Fruit fly (Drosophila melanogaster) whole organism, embryonic: ENCODE results near the gene kirre.

Source experiments
- Atf3 ChIP-seq: fragments of 200-800 bp; sonication (Bioruptor generic); optimal IDR thresholded peaks from 3 replicates; lab custom pipeline; 2016; ENCODE audit warnings: missing biosample characterization, missing genetic modification characterization
- CG10959 ChIP-seq: fragments of 200-800 bp; sonication (Bioruptor generic); IDR thresholded peaks from 2 replicates; pipeline ENCODE4 v1.3.6; 2022; ENCODE audit warnings: missing biosample characterization, missing genetic modification characterization
- CG11398 ChIP-seq: fragments of 200-800 bp; sonication (Bioruptor generic); optimal IDR thresholded peaks from 2 replicates; lab custom pipeline; 2016; ENCODE audit warnings: missing biosample characterization, missing genetic modification characterization
- CG13296 ChIP-seq: fragments of 200-800 bp; sonication (Bioruptor generic); optimal IDR thresholded peaks from 3 replicates; lab custom pipeline; 2018; ENCODE audit warnings: missing biosample characterization, mild to moderate bottlenecking, missing genetic modification characterization
- CG15269 ChIP-seq: fragments of 200-800 bp; sonication (Bioruptor generic); optimal IDR thresholded peaks from 2 replicates; lab custom pipeline; 2018; ENCODE audit warnings: missing biosample characterization, mild to moderate bottlenecking, missing genetic modification characterization, moderate library complexity
- CG15696 ChIP-seq: fragments of 200-800 bp; sonication (Bioruptor generic); optimal IDR thresholded peaks from 2 replicates; lab custom pipeline; 2019; ENCODE audit warnings: missing biosample characterization, mild to moderate bottlenecking, missing genetic modification characterization, moderate library complexity
- CG1603 ChIP-seq: fragments of 200-800 bp; sonication (Bioruptor generic); optimal IDR thresholded peaks from 2 replicates; lab custom pipeline; 2019; ENCODE audit warnings: missing biosample characterization, mild to moderate bottlenecking, missing genetic modification characterization, moderate library complexity
- CG2712 ChIP-seq: fragments of 200-800 bp; optimal IDR thresholded peaks from 3 replicates; lab custom pipeline; 2019; ENCODE audit warnings: missing biosample characterization, mild to moderate bottlenecking, missing genetic modification characterization, moderate library complexity
- CG2889 ChIP-seq: fragments of 200-800 bp; sonication (Bioruptor generic); IDR thresholded peaks from 3 replicates; pipeline ENCODE4 v1.3.6; 2022; ENCODE audit warnings: missing biosample characterization, missing genetic modification characterization
- CG3847 ChIP-seq: fragments of 200-800 bp; sonication (Bioruptor generic); IDR thresholded peaks from 2 replicates; pipeline ENCODE4 v1.3.6; 2022; ENCODE audit warnings: missing biosample characterization, missing genetic modification characterization
- CG6175 ChIP-seq: fragments of 200-800 bp; sonication (Bioruptor generic); IDR thresholded peaks from 3 replicates; pipeline ENCODE4 v1.3.6; 2022; ENCODE audit warnings: missing biosample characterization, missing genetic modification characterization
- CG7357 ChIP-seq: fragments of 200-800 bp; sonication (Bioruptor generic); IDR thresholded peaks from 3 replicates; pipeline ENCODE4 v1.3.6; 2022; ENCODE audit warnings: missing biosample characterization, missing genetic modification characterization
- CG7987 ChIP-seq: fragments of 200-800 bp; sonication (Bioruptor generic); optimal IDR thresholded peaks from 2 replicates; lab custom pipeline; 2018; ENCODE audit warnings: missing biosample characterization, mild to moderate bottlenecking, missing genetic modification characterization, moderate library complexity
- E2f2 ChIP-seq: fragments of 200-800 bp; sonication (Bioruptor generic); IDR thresholded peaks from 2 replicates; pipeline ENCODE4 v1.3.6; 2022; ENCODE audit warnings: missing biosample characterization, missing genetic modification characterization
- Eip74EF ChIP-seq, 2 experiments: fragments of 200-800 bp in 1 of 2; fragments of >200 bp in 1 of 2; sonication (Bioruptor generic) in 1 of 2; optimal IDR thresholded peaks; 2 replicates each; lab custom pipeline; 2017 to 2019; ENCODE audit warnings: missing biosample characterization in 2 of 2, missing genetic modification characterization in 2 of 2, mild to moderate bottlenecking in 1 of 2, moderate library complexity in 1 of 2
- Ets65A ChIP-seq: fragments of 200-800 bp; sonication (Bioruptor generic); peaks from one replicate; lab custom pipeline; 2016; ENCODE audit warnings: missing biosample characterization, missing genetic modification characterization
- Fer2 ChIP-seq: fragments of 200-800 bp; sonication (Bioruptor generic); optimal IDR thresholded peaks from 2 replicates; lab custom pipeline; 2018; ENCODE audit warnings: missing biosample characterization, mild to moderate bottlenecking, missing genetic modification characterization, moderate library complexity
- Gug ChIP-seq: fragments of 200-800 bp; sonication (Bioruptor generic); IDR thresholded peaks from 4 replicates; pipeline ENCODE4 v1.3.6; 2022; ENCODE audit warnings: missing biosample characterization, missing genetic modification characterization
- H2.0 ChIP-seq: fragments of 200-800 bp; sonication (Bioruptor generic); IDR thresholded peaks from 2 replicates; pipeline ENCODE4 v1.3.6; 2022; ENCODE audit warnings: missing biosample characterization, missing genetic modification characterization
- Lim3 ChIP-seq: fragments of 200-800 bp; sonication (Bioruptor generic); IDR thresholded peaks from 2 replicates; pipeline ENCODE4 v1.3.6; 2022; ENCODE audit warnings: missing biosample characterization, missing genetic modification characterization
- Lpt ChIP-seq: fragments of >200 bp; optimal IDR thresholded peaks from 2 replicates; lab custom pipeline; 2018; ENCODE audit warnings: missing biosample characterization, missing genetic modification characterization
- Optix ChIP-seq: fragments of 200-800 bp; sonication (Bioruptor generic); IDR thresholded peaks from 3 replicates; pipeline ENCODE4 v1.3.6; 2022; ENCODE audit warnings: missing biosample characterization, missing genetic modification characterization
- Vsx1 ChIP-seq: fragments of 200-800 bp; sonication (Bioruptor generic); optimal IDR thresholded peaks from 2 replicates; lab custom pipeline; 2017; ENCODE audit warnings: missing biosample characterization, mild to moderate bottlenecking, missing genetic modification characterization, missing genetic modification reagents
- chinmo ChIP-seq: fragments of 200-800 bp; sonication (Bioruptor generic); IDR thresholded peaks from 4 replicates; pipeline ENCODE4 v1.3.6; 2022; ENCODE audit warnings: missing biosample characterization, missing genetic modification characterization; ENCODE audit not compliant: partially characterized antibody
- dmrt11E ChIP-seq: fragments of 200-800 bp; sonication (Bioruptor generic); optimal IDR thresholded peaks from 3 replicates; lab custom pipeline; 2018; ENCODE audit warnings: missing biosample characterization, mild to moderate bottlenecking, missing genetic modification characterization, moderate library complexity
- fd96Cb ChIP-seq: fragments of 200-800 bp; sonication (Bioruptor generic); optimal IDR thresholded peaks from 2 replicates; lab custom pipeline; 2018; ENCODE audit warnings: missing biosample characterization, mild to moderate bottlenecking, missing genetic modification characterization, moderate library complexity
- gce ChIP-seq: fragments of 200-800 bp; sonication (Bioruptor generic); IDR thresholded peaks from 3 replicates; pipeline ENCODE4 v1.3.6; 2022; ENCODE audit warnings: missing biosample characterization, missing genetic modification characterization
- gcm2 ChIP-seq: fragments of 200-800 bp; sonication (Bioruptor generic); optimal IDR thresholded peaks from 2 replicates; lab custom pipeline; 2016; ENCODE audit warnings: missing biosample characterization, missing genetic modification characterization
- grau ChIP-seq: fragments of 200-800 bp; optimal IDR thresholded peaks from 3 replicates; lab custom pipeline; 2019; ENCODE audit warnings: missing biosample characterization, mild to moderate bottlenecking, missing genetic modification characterization, moderate library complexity
- hbn ChIP-seq: fragments of 200-800 bp; sonication (Bioruptor generic); IDR thresholded peaks from 2 replicates; pipeline ENCODE4 v1.3.6; 2022; ENCODE audit warnings: missing biosample characterization, missing genetic modification characterization; ENCODE audit not compliant: partially characterized antibody
- ken ChIP-seq: fragments of 200-800 bp; sonication (Bioruptor generic); IDR thresholded peaks from 3 replicates; pipeline ENCODE4 v1.3.6; 2022; ENCODE audit warnings: missing biosample characterization, missing genetic modification characterization
- lab ChIP-seq: fragments of 200-800 bp; sonication (Bioruptor generic); optimal IDR thresholded peaks from 3 replicates; lab custom pipeline; 2017; ENCODE audit warnings: missing biosample characterization, missing genetic modification characterization, mild to moderate bottlenecking, moderate library complexity, missing genetic modification reagents
- lilli ChIP-seq: fragments of 200-800 bp; sonication (Bioruptor generic); optimal IDR thresholded peaks from 3 replicates; lab custom pipeline; 2016; ENCODE audit warnings: missing biosample characterization, missing genetic modification characterization
- mam ChIP-seq: fragments of 200-800 bp; sonication (Bioruptor generic); optimal IDR thresholded peaks from 3 replicates; lab custom pipeline; 2016; ENCODE audit warnings: missing biosample characterization, missing genetic modification characterization
- mld ChIP-seq: fragments of 200-800 bp; sonication (Bioruptor generic); IDR thresholded peaks from 3 replicates; pipeline ENCODE4 v1.3.6; 2022; ENCODE audit warnings: missing biosample characterization, missing genetic modification characterization; ENCODE audit not compliant: partially characterized antibody
- oc ChIP-seq: fragments of 200-800 bp; sonication (Bioruptor generic); optimal IDR thresholded peaks from 2 replicates; lab custom pipeline; 2018; ENCODE audit warnings: missing biosample characterization, mild to moderate bottlenecking, missing genetic modification characterization, moderate library complexity
- pan ChIP-seq, 4 experiments: fragments of >200 bp in 3 of 4; fragments of 200-800 bp in 1 of 4; sonication (Bioruptor generic) in 1 of 4; optimal IDR thresholded peaks in 3 of 4; IDR thresholded peaks in 1 of 4; 2 replicates each; pipeline versions ENCODE4 v1.3.6 to Lab custom; 2017 to 2022; ENCODE audit warnings: missing biosample characterization in 2 of 4, missing genetic modification characterization in 2 of 4, mixed read lengths in 1 of 4
- pita ChIP-seq: fragments of 200-800 bp; sonication (Bioruptor generic); optimal IDR thresholded peaks from 2 replicates; lab custom pipeline; 2017; ENCODE audit warnings: missing biosample characterization, mild to moderate bottlenecking, missing genetic modification characterization
- prd ChIP-seq, 3 experiments: fragments of >200 bp in 2 of 3; fragments of 200-800 bp in 1 of 3; sonication (Bioruptor generic) in 1 of 3; optimal IDR thresholded peaks in 2 of 3; IDR thresholded peaks in 1 of 3; 2 replicates in 2 of 3; 3 replicates in 1 of 3; pipeline versions ENCODE4 v1.3.6 to Lab custom; 2017 to 2022; ENCODE audit warnings: missing biosample characterization in 1 of 3, missing genetic modification characterization in 1 of 3
- rib ChIP-seq: fragments of 200-800 bp; sonication (Bioruptor generic); IDR thresholded peaks from 2 replicates; pipeline ENCODE4 v1.3.6; 2022; ENCODE audit warnings: missing biosample characterization, missing genetic modification characterization
- sc ChIP-seq, 3 experiments: fragments of >200 bp in 2 of 3; fragments of 200-800 bp in 1 of 3; sonication (Bioruptor generic) in 1 of 3; optimal IDR thresholded peaks; 2 replicates in 2 of 3; 3 replicates in 1 of 3; lab custom pipeline; 2017; ENCODE audit warnings: mild to moderate bottlenecking in 1 of 3, missing biosample characterization in 1 of 3, missing genetic modification characterization in 1 of 3, missing genetic modification reagents in 1 of 3
- sd ChIP-seq: fragments of 200-800 bp; sonication (Bioruptor generic); optimal IDR thresholded peaks from 3 replicates; lab custom pipeline; 2018; ENCODE audit warnings: missing biosample characterization, mild to moderate bottlenecking, missing genetic modification characterization, moderate library complexity
- slbo ChIP-seq: fragments of 200-800 bp; sonication (Bioruptor generic); IDR thresholded peaks from 2 replicates; pipeline ENCODE4 v1.3.6; 2022; ENCODE audit warnings: missing biosample characterization, missing genetic modification characterization
- slou ChIP-seq: fragments of 200-800 bp; sonication (Bioruptor generic); optimal IDR thresholded peaks from 3 replicates; lab custom pipeline; 2016; ENCODE audit warnings: missing biosample characterization, missing genetic modification characterization
- sug ChIP-seq: fragments of 200-800 bp; optimal IDR thresholded peaks from 2 replicates; lab custom pipeline; 2019; ENCODE audit warnings: missing biosample characterization, mild to moderate bottlenecking, missing genetic modification characterization, moderate library complexity
- unpg ChIP-seq: fragments of 200-800 bp; sonication (Bioruptor generic); optimal IDR thresholded peaks from 3 replicates; lab custom pipeline; 2018; ENCODE audit warnings: missing biosample characterization, mild to moderate bottlenecking, missing genetic modification characterization, moderate library complexity
- vnd ChIP-seq: fragments of 200-800 bp; sonication (Bioruptor generic); IDR thresholded peaks from 3 replicates; pipeline ENCODE4 v1.3.6; 2022; ENCODE audit warnings: missing biosample characterization, missing genetic modification characterization; ENCODE audit not compliant: partially characterized antibody

Gene kirre

dm6 chrX:3157048-3157703, 417.0 kb downstream of the kirre start (continued):
- TF ChIP-seq prd (optimal IDR thresholded peaks at IDR 0.05; lab: Kevin White, UChicago), result no peak
- peak; percentile 26; the same call in 1 of the 3 replicates for TF ChIP-seq prd (GFP tag; IDR thresholded peaks at IDR 0.05; lab: Robert Waterston, UW)
- TF ChIP-seq hbn (GFP tag; lab: Robert Waterston, UW), result no peak
- TF ChIP-seq pita, result no peak
- no peak for TF ChIP-seq CG13296 (GFP tag; lab: Kevin White, UChicago)
- TF ChIP-seq Fer2 (tag; lab: Kevin White, UChicago), result no peak
- TF ChIP-seq lilli (GFP tag; lab: Kevin White, UChicago), result peak; percentile 24
- TF ChIP-seq Optix (GFP tag; lab: Robert Waterston, UW), result no peak
- TF ChIP-seq ken (GFP tag; lab: Robert Waterston, UW), result no peak
- TF ChIP-seq gce (GFP tag; lab: Robert Waterston, UW), result no peak
- TF ChIP-seq Eip74EF (GFP tag; optimal IDR thresholded peaks at IDR 0.05; lab: Kevin White, UChicago), result no peak
- TF ChIP-seq CG10959 (GFP tag; lab: Robert Waterston, UW), result no peak
- no peak for TF ChIP-seq Vsx1
- peak; percentile 17; the same call in 2 of the 4 replicates for TF ChIP-seq Gug (GFP tag; lab: Robert Waterston, UW)
- no peak for TF ChIP-seq fd96Cb (tag; lab: Kevin White, UChicago)
- no peak for TF ChIP-seq E2f2 (GFP tag; lab: Robert Waterston, UW)
- no peak for TF ChIP-seq pan (optimal IDR thresholded peaks at IDR 0.05; lab: Kevin White, UChicago)
- peak in 1 of 2 experiments; percentile 35 for TF ChIP-seq pan (GFP tag; optimal IDR thresholded peaks at IDR 0.05 in 1 of 2, IDR thresholded peaks at IDR 0.05 in 1 of 2)
- TF ChIP-seq rib (GFP tag; lab: Robert Waterston, UW), result peak; percentile 51
- TF ChIP-seq Lim3 (GFP tag; lab: Robert Waterston, UW), result no peak
- TF ChIP-seq CG2712 (tag; lab: Kevin White, UChicago), result peak; percentile 16
- no peak for TF ChIP-seq dmrt11E (tag; lab: Kevin White, UChicago)
- TF ChIP-seq CG1603 (tag; lab: Kevin White, UChicago), result peak; percentile 39
- TF ChIP-seq Lpt, result no peak
- peak; percentile 43 for TF ChIP-seq unpg
- TF ChIP-seq vnd (GFP tag; lab: Robert Waterston, UW), result no peak
- TF ChIP-seq CG15696, result no peak
- no peak for TF ChIP-seq CG11398 (GFP tag; lab: Kevin White, UChicago)
- TF ChIP-seq CG15269 (tag; lab: Kevin White, UChicago), result peak; percentile 54
- TF ChIP-seq chinmo (GFP tag; lab: Robert Waterston, UW), result 0 out of 4 replicates have a peak, but pooled peaks have one; percentile 22
- TF ChIP-seq mam (GFP tag; lab: Kevin White, UChicago), result peak; percentile 10
- no peak for TF ChIP-seq sug (tag; lab: Kevin White, UChicago)
- no peak for TF ChIP-seq oc (tag; lab: Kevin White, UChicago)
- peak; percentile 65 for TF ChIP-seq slbo (GFP tag; lab: Robert Waterston, UW)
- TF ChIP-seq CG7357, result peak; percentile 34; the same call in 1 of the 3 replicates
- TF ChIP-seq Ets65A, result peak; percentile 67
- TF ChIP-seq CG7987 (GFP tag; lab: Kevin White, UChicago), result no peak
- TF ChIP-seq sd, result peak; percentile 19
- TF ChIP-seq sc (optimal IDR thresholded peaks at IDR 0.05; lab: Kevin White, UChicago), result no peak
- TF ChIP-seq sc (GFP tag; optimal IDR thresholded peaks at IDR 0.05; lab: Kevin White, UChicago), result no peak
- TF ChIP-seq slou (GFP tag; lab: Kevin White, UChicago), result no peak
- no peak for TF ChIP-seq Atf3 (GFP tag; lab: Kevin White, UChicago)
- TF ChIP-seq CG6175, result no peak
- peak; percentile 41; the same call in 1 of the 2 replicates for TF ChIP-seq CG3847 (GFP tag; lab: Robert Waterston, UW)
- TF ChIP-seq H2.0 (GFP tag; lab: Robert Waterston, UW), result peak; percentile 14; the same call in 1 of the 2 replicates
- TF ChIP-seq CG2889 (GFP tag; lab: Robert Waterston, UW), result no peak
- TF ChIP-seq lab (GFP tag; lab: Kevin White, UChicago), result peak; percentile 39
- TF ChIP-seq mld (GFP tag; lab: Robert Waterston, UW), result no peak
- no peak for TF ChIP-seq gcm2 (GFP tag; lab: Kevin White, UChicago)
- TF ChIP-seq grau (tag; lab: Kevin White, UChicago), result peak; percentile 37
